Fruit fly (Drosophila melanogaster) whole organism, embryonic: ENCODE data around the gene CtBP.

Experiments
- Bdp1 ChIP-seq: fragments of 200-800 bp; sonication (Bioruptor generic); optimal IDR thresholded peaks from 3 replicates; lab custom pipeline; 2016; ENCODE audit warnings: missing biosample characterization, missing genetic modification characterization
- Blimp-1 ChIP-seq: fragments of 200-800 bp; sonication (Bioruptor generic); optimal IDR thresholded peaks from 3 replicates; lab custom pipeline; 2018; ENCODE audit warnings: missing biosample characterization, missing genetic modification characterization, mild to moderate bottlenecking, moderate library complexity, missing genetic modification reagents
- CG10366 ChIP-seq: fragments of 200-800 bp; sonication (Bioruptor generic); IDR thresholded peaks from 2 replicates; pipeline ENCODE4 v1.3.6; 2022; ENCODE audit warnings: missing biosample characterization, missing genetic modification characterization
- CG10431 ChIP-seq: fragments of 200-800 bp; sonication (Bioruptor generic); optimal IDR thresholded peaks from 3 replicates; lab custom pipeline; 2018; ENCODE audit warnings: missing biosample characterization, mild to moderate bottlenecking, missing genetic modification characterization
- CG11093 ChIP-seq: fragments of 200-800 bp; sonication (Bioruptor generic); IDR thresholded peaks from 3 replicates; pipeline ENCODE4 v1.3.6; 2022; ENCODE audit warnings: missing biosample characterization, missing genetic modification characterization
- CG11695 ChIP-seq: fragments of 200-800 bp; sonication (Bioruptor generic); IDR thresholded peaks from 3 replicates; pipeline ENCODE4 v1.3.6; 2022; ENCODE audit warnings: missing biosample characterization, missing genetic modification characterization
- CG13424 ChIP-seq: fragments of 200-800 bp; sonication (Bioruptor generic); optimal IDR thresholded peaks from 2 replicates; lab custom pipeline; 2019; ENCODE audit warnings: missing biosample characterization, mild to moderate bottlenecking, missing genetic modification characterization, moderate library complexity
- CG14441 ChIP-seq: fragments of 200-800 bp; sonication (Bioruptor generic); IDR thresholded peaks from 2 replicates; pipeline ENCODE4 v1.3.6; 2022; ENCODE audit warnings: missing biosample characterization, missing genetic modification characterization
- CG15601 ChIP-seq: fragments of 200-800 bp; sonication (Bioruptor generic); optimal IDR thresholded peaks from 3 replicates; lab custom pipeline; 2019; ENCODE audit warnings: missing biosample characterization, mild to moderate bottlenecking, missing genetic modification characterization, moderate library complexity
- CG2875 ChIP-seq: fragments of 200-800 bp; sonication (Bioruptor generic); optimal IDR thresholded peaks from 2 replicates; lab custom pipeline; 2017; ENCODE audit warnings: missing biosample characterization, mild to moderate bottlenecking, missing genetic modification characterization, missing genetic modification reagents
- CG2889 ChIP-seq: fragments of 200-800 bp; sonication (Bioruptor generic); IDR thresholded peaks from 3 replicates; pipeline ENCODE4 v1.3.6; 2022; ENCODE audit warnings: missing biosample characterization, missing genetic modification characterization
- CG3726 ChIP-seq: fragments of 200-800 bp; sonication (Bioruptor generic); IDR thresholded peaks from 3 replicates; pipeline ENCODE4, ENCODE4 v1.3.6; 2022; ENCODE audit warnings: missing biosample characterization, missing genetic modification characterization
- CG4854 ChIP-seq: fragments of 200-800 bp; sonication (Bioruptor generic); optimal IDR thresholded peaks from 2 replicates; lab custom pipeline; 2016; ENCODE audit warnings: missing biosample characterization, missing genetic modification characterization, inconsistent platforms
- CG6683 ChIP-seq: fragments of 200-800 bp; sonication (Bioruptor generic); optimal IDR thresholded peaks from 2 replicates; lab custom pipeline; 2017; ENCODE audit warnings: missing biosample characterization, mild to moderate bottlenecking, missing genetic modification characterization, missing genetic modification reagents
- CG8765 ChIP-seq: fragments of 200-800 bp; sonication (Bioruptor generic); IDR thresholded peaks from 2 replicates; pipeline ENCODE4 v1.3.6; 2022; ENCODE audit warnings: missing biosample characterization, missing genetic modification characterization
- CG8944 ChIP-seq: fragments of 200-800 bp; sonication (Bioruptor generic); optimal IDR thresholded peaks from 3 replicates; lab custom pipeline; 2016; ENCODE audit warnings: missing biosample characterization, missing genetic modification characterization
- CG9932 ChIP-seq: fragments of 200-800 bp; sonication (Bioruptor generic); IDR thresholded peaks from 2 replicates; pipeline ENCODE4 v1.3.6; 2022; ENCODE audit warnings: missing biosample characterization, missing genetic modification characterization
- D ChIP-seq, 2 experiments: fragments of 200-800 bp in 1 of 2; fragments of >200 bp in 1 of 2; sonication (Bioruptor generic) in 1 of 2; optimal IDR thresholded peaks; 2 replicates in 1 of 2; 3 replicates in 1 of 2; lab custom pipeline; 2017; ENCODE audit warnings: mild to moderate bottlenecking in 1 of 2, missing biosample characterization in 1 of 2, missing genetic modification characterization in 1 of 2, missing genetic modification reagents in 1 of 2
- D19B ChIP-seq: fragments of 200-800 bp; sonication (Bioruptor generic); optimal IDR thresholded peaks from 2 replicates; lab custom pipeline; 2017; ENCODE audit warnings: missing biosample characterization, mild to moderate bottlenecking, missing genetic modification characterization
- Dek ChIP-seq: fragments of 200-800 bp; sonication (Bioruptor generic); optimal IDR thresholded peaks from 3 replicates; lab custom pipeline; 2019; ENCODE audit warnings: missing biosample characterization, mild to moderate bottlenecking, missing genetic modification characterization, moderate library complexity
- Drgx ChIP-seq: fragments of 200-800 bp; sonication (Bioruptor generic); IDR thresholded peaks from 2 replicates; pipeline ENCODE4 v1.3.6; 2022; ENCODE audit warnings: missing biosample characterization, missing genetic modification characterization
- Eip74EF ChIP-seq, 2 experiments: fragments of 200-800 bp in 1 of 2; fragments of >200 bp in 1 of 2; sonication (Bioruptor generic) in 1 of 2; optimal IDR thresholded peaks; 2 replicates each; lab custom pipeline; 2017 to 2019; ENCODE audit warnings: missing biosample characterization in 2 of 2, missing genetic modification characterization in 2 of 2, mild to moderate bottlenecking in 1 of 2, moderate library complexity in 1 of 2
- Ets97D ChIP-seq: fragments of 200-800 bp; sonication (Bioruptor generic); optimal IDR thresholded peaks from 3 replicates; lab custom pipeline; 2016; ENCODE audit warnings: missing biosample characterization, missing genetic modification characterization
- Hand ChIP-seq: fragments of 200-800 bp; sonication (Bioruptor generic); optimal IDR thresholded peaks from 2 replicates; lab custom pipeline; 2017; ENCODE audit warnings: mild to moderate bottlenecking, missing biosample characterization, missing genetic modification reagents, missing genetic modification characterization
- Hr39 ChIP-seq: fragments of >200 bp; optimal IDR thresholded peaks from 2 replicates; lab custom pipeline; 2017
- Myb ChIP-seq: fragments of 200-800 bp; sonication (Bioruptor generic); optimal IDR thresholded peaks from 2 replicates; lab custom pipeline; 2016; ENCODE audit warnings: missing biosample characterization, missing genetic modification characterization
- NC2α ChIP-seq: fragments of 200-800 bp; sonication (Bioruptor generic); optimal IDR thresholded peaks from 2 replicates; lab custom pipeline; 2016; ENCODE audit warnings: missing biosample characterization, missing genetic modification characterization
- Pdp1 ChIP-seq, 2 experiments: fragments of 200-800 bp; sonication (Bioruptor generic); optimal IDR thresholded peaks; 3 replicates each; lab custom pipeline; 2016; ENCODE audit warnings: missing biosample characterization in 2 of 2, missing genetic modification characterization in 2 of 2, mild to moderate bottlenecking in 1 of 2, moderate library complexity in 1 of 2
- Spps ChIP-seq: fragments of 200-800 bp; sonication (Bioruptor generic); optimal IDR thresholded peaks from 2 replicates; lab custom pipeline; 2018; ENCODE audit warnings: missing biosample characterization, mild to moderate bottlenecking, missing genetic modification characterization
- TFAM ChIP-seq: fragments of 200-800 bp; sonication (Bioruptor generic); optimal IDR thresholded peaks from 2 replicates; lab custom pipeline; 2017; ENCODE audit warnings: missing biosample characterization, missing genetic modification characterization, inconsistent platforms
- aop ChIP-seq: fragments of 200-800 bp; sonication (Bioruptor generic); IDR thresholded peaks from 2 replicates; pipeline ENCODE4 v1.3.6; 2022; ENCODE audit warnings: missing biosample characterization, missing genetic modification characterization
- bcd ChIP-seq: fragments of 200-800 bp; sonication (Bioruptor generic); optimal IDR thresholded peaks from 2 replicates; lab custom pipeline; 2017; ENCODE audit warnings: missing biosample characterization, mild to moderate bottlenecking, missing genetic modification characterization
- da ChIP-seq: fragments of 200-800 bp; sonication (Bioruptor generic); optimal IDR thresholded peaks from 2 replicates; lab custom pipeline; 2016; ENCODE audit warnings: missing biosample characterization, missing genetic modification characterization
- emc ChIP-seq: fragments of 200-800 bp; sonication (Bioruptor generic); optimal IDR thresholded peaks from 2 replicates; lab custom pipeline; 2016; ENCODE audit warnings: missing biosample characterization, missing genetic modification characterization
- ems ChIP-seq: fragments of 200-800 bp; sonication (Bioruptor generic); optimal IDR thresholded peaks from 3 replicates; lab custom pipeline; 2016; ENCODE audit warnings: missing biosample characterization, missing genetic modification characterization
- en ChIP-seq: fragments of 200-800 bp; sonication (Bioruptor generic); optimal IDR thresholded peaks from 2 replicates; lab custom pipeline; 2016; ENCODE audit warnings: missing biosample characterization, missing genetic modification characterization
- gem ChIP-seq: fragments of 200-800 bp; sonication (Bioruptor generic); optimal IDR thresholded peaks from 2 replicates; lab custom pipeline; 2019; ENCODE audit warnings: missing biosample characterization, mild to moderate bottlenecking, missing genetic modification characterization, moderate library complexity
- ham ChIP-seq: fragments of 200-800 bp; sonication (Bioruptor generic); IDR thresholded peaks from 2 replicates; pipeline ENCODE4 v1.3.6; 2022; ENCODE audit warnings: missing biosample characterization, missing genetic modification characterization
- hth ChIP-seq: fragments of >200 bp; optimal IDR thresholded peaks from 2 replicates; lab custom pipeline; 2017; ENCODE audit warnings: inconsistent platforms
- lola ChIP-seq, 3 experiments: fragments of >200 bp in 2 of 3; fragments of 200-800 bp in 1 of 3; sonication (Bioruptor generic) in 1 of 3; optimal IDR thresholded peaks; 2 replicates each; lab custom pipeline; 2017 to 2019; ENCODE audit warnings: missing biosample characterization in 3 of 3, missing genetic modification characterization in 3 of 3, mild to moderate bottlenecking in 1 of 3, moderate library complexity in 1 of 3
- luna ChIP-seq: fragments of 200-800 bp; sonication (Bioruptor generic); optimal IDR thresholded peaks from 2 replicates; lab custom pipeline; 2016; ENCODE audit warnings: missing biosample characterization, missing genetic modification characterization
- mam ChIP-seq: fragments of 200-800 bp; sonication (Bioruptor generic); optimal IDR thresholded peaks from 3 replicates; lab custom pipeline; 2016; ENCODE audit warnings: missing biosample characterization, missing genetic modification characterization
- pan ChIP-seq, 4 experiments: fragments of >200 bp in 3 of 4; fragments of 200-800 bp in 1 of 4; sonication (Bioruptor generic) in 1 of 4; optimal IDR thresholded peaks in 3 of 4; IDR thresholded peaks in 1 of 4; 2 replicates each; pipeline versions ENCODE4 v1.3.6 to Lab custom; 2017 to 2022; ENCODE audit warnings: missing biosample characterization in 2 of 4, missing genetic modification characterization in 2 of 4, mixed read lengths in 1 of 4
- sens ChIP-seq: fragments of 200-800 bp; sonication (Bioruptor generic); peaks from one replicate; lab custom pipeline; 2016; ENCODE audit warnings: missing biosample characterization, missing genetic modification characterization
- slbo ChIP-seq: fragments of 200-800 bp; sonication (Bioruptor generic); IDR thresholded peaks from 2 replicates; pipeline ENCODE4 v1.3.6; 2022; ENCODE audit warnings: missing biosample characterization, missing genetic modification characterization
- tup ChIP-seq: fragments of 200-800 bp; sonication (Bioruptor generic); optimal IDR thresholded peaks from 2 replicates; lab custom pipeline; 2016; ENCODE audit warnings: missing biosample characterization, mild to moderate bottlenecking, missing genetic modification characterization, moderate library complexity
- unc-4 ChIP-seq: fragments of 200-800 bp; sonication (Bioruptor generic); IDR thresholded peaks from 2 replicates; pipeline ENCODE4 v1.3.6; 2022; ENCODE audit warnings: missing biosample characterization, missing genetic modification characterization; ENCODE audit not compliant: partially characterized antibody
- vvl ChIP-seq: fragments of 200-800 bp; sonication (Bioruptor generic); IDR thresholded peaks from 2 replicates; pipeline ENCODE4 v1.3.6; 2022; ENCODE audit warnings: missing biosample characterization, missing genetic modification characterization
- zen ChIP-seq: fragments of 200-800 bp; sonication (Bioruptor generic); optimal IDR thresholded peaks from 3 replicates; lab custom pipeline; 2018; ENCODE audit warnings: missing biosample characterization, mild to moderate bottlenecking, missing genetic modification characterization, moderate library complexity

Gene CtBP

DNA sequence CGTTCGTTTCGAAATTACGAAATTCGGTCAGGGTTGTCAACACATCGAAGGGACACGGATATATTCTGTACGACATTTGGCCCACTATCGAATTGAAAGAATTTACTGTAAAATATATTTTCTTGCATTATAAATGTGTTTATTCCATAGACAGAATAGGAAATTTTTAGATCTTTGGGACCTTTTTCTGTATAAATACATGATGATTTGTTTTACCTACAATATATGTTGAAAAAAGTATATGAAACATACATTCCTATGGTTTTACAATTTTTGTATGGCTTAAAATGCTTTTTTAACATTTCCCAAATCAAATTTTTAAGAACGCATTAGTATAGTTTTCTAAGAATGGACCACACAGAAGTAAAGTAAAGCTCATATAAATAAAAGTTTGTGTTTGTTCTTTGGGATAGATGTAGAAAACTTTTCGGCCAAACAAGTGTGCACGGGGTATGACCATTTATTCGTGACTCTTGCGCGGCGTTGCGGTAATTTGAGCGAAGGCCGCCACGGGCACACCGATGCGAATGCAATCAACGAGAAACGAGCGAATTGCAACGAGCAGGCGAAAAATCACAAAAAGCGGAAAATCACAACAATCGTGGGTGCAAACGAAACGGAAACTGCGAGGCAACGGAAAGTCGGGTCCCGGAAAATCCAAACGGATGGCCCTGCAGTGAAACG lies 13.8 kb upstream of the CtBP start, which contains the start of the genes CG17327, CG44194 and CG7518 (continued):
- TF ChIP-seq CG10431 (GFP tag; lab: Kevin White, UChicago): no peak
- TF ChIP-seq CG2889 (GFP tag; lab: Robert Waterston, UW): no peak
- TF ChIP-seq slbo (GFP tag; lab: Robert Waterston, UW): peak; percentile 56
- peak; percentile 23 for TF ChIP-seq Dek (tag; lab: Kevin White, UChicago)
- no peak for TF ChIP-seq CG11695
- TF ChIP-seq emc (GFP tag; lab: Kevin White, UChicago): no peak
- no peak for TF ChIP-seq aop (GFP tag; lab: Robert Waterston, UW)
- no peak for TF ChIP-seq en (GFP tag; lab: Kevin White, UChicago)
- no peak for TF ChIP-seq CG14441 (GFP tag; lab: Robert Waterston, UW)
- TF ChIP-seq sens (GFP tag; lab: Kevin White, UChicago): peak; percentile 54
- TF ChIP-seq TFAM: no peak
- TF ChIP-seq CG8765 (GFP tag; lab: Robert Waterston, UW): no peak
- TF ChIP-seq Ets97D: peak; percentile 62
- TF ChIP-seq mam (GFP tag; lab: Kevin White, UChicago): peak; percentile 27
- TF ChIP-seq Myb (GFP tag; lab: Kevin White, UChicago): peak; percentile 41
- TF ChIP-seq tup (GFP tag; lab: Kevin White, UChicago): no peak
- no peak for TF ChIP-seq bcd
- no peak for TF ChIP-seq Blimp-1 (GFP tag; lab: Kevin White, UChicago)
- TF ChIP-seq Pdp1 (GFP tag; optimal IDR thresholded peaks at IDR 0.05; lab: Kevin White, UChicago): peak; percentile 18 to 59
- TF ChIP-seq ham (GFP tag; lab: Robert Waterston, UW): no peak
- no peak for TF ChIP-seq Hr39 (lab: Kevin White, UChicago)
- peak; percentile 35 for TF ChIP-seq CG13424
- no peak for TF ChIP-seq zen (tag; lab: Kevin White, UChicago)
- TF ChIP-seq D19B (GFP tag; lab: Kevin White, UChicago): no peak
- no peak for TF ChIP-seq gem
- no peak for TF ChIP-seq ems (GFP tag; lab: Kevin White, UChicago)
- TF ChIP-seq CG6683 (GFP tag; lab: Kevin White, UChicago): no peak
- TF ChIP-seq CG11093 (GFP tag; lab: Robert Waterston, UW): no peak
- TF ChIP-seq lola (GFP tag; optimal IDR thresholded peaks at IDR 0.05; lab: Kevin White, UChicago): peak in 1 of 3 experiments; percentile 52
- no peak for TF ChIP-seq Eip74EF (GFP tag; optimal IDR thresholded peaks at IDR 0.05; lab: Kevin White, UChicago)
- peak; percentile 21; the same call in 1 of the 2 replicates for TF ChIP-seq vvl (GFP tag; lab: Robert Waterston, UW)
- no peak for TF ChIP-seq Hand (GFP tag; lab: Kevin White, UChicago)
- TF ChIP-seq unc-4 (GFP tag; lab: Robert Waterston, UW): peak; percentile 37
- no peak for TF ChIP-seq CG4854
- TF ChIP-seq hth (lab: Kevin White, UChicago): no peak
- TF ChIP-seq D (optimal IDR thresholded peaks at IDR 0.05; lab: Kevin White, UChicago): no peak
- no peak for TF ChIP-seq D (GFP tag; optimal IDR thresholded peaks at IDR 0.05; lab: Kevin White, UChicago)
- TF ChIP-seq CG3726 (GFP tag; lab: Robert Waterston, UW): no peak
- TF ChIP-seq Drgx (GFP tag; lab: Robert Waterston, UW): no peak
- no peak for TF ChIP-seq CG15601 (tag; lab: Kevin White, UChicago)
- no peak for TF ChIP-seq da
- no peak for TF ChIP-seq NC2α (GFP tag; lab: Kevin White, UChicago)
- TF ChIP-seq CG2875 (GFP tag; lab: Kevin White, UChicago): no peak
- no peak for TF ChIP-seq luna (GFP tag; lab: Kevin White, UChicago)
- no peak for TF ChIP-seq Spps
- TF ChIP-seq CG10366 (GFP tag; lab: Robert Waterston, UW): no peak
- no peak for TF ChIP-seq CG8944 (GFP tag; lab: Kevin White, UChicago)
- peak; percentile 40; the same call in 1 of the 2 replicates for TF ChIP-seq CG9932 (GFP tag; lab: Robert Waterston, UW)
- TF ChIP-seq Bdp1 (GFP tag; lab: Kevin White, UChicago): no peak
- no peak for TF ChIP-seq pan (optimal IDR thresholded peaks at IDR 0.05; lab: Kevin White, UChicago)
- no peak for TF ChIP-seq pan (GFP tag; optimal IDR thresholded peaks at IDR 0.05 in 1 of 2, IDR thresholded peaks at IDR 0.05 in 1 of 2)
